Fruit fly (Drosophila melanogaster): ENCODE data around the gene Akap200.
A peak's percentile ranks its signal among the peaks of the same experiment; 100 is the strongest.

Akap200 gene

DNA sequence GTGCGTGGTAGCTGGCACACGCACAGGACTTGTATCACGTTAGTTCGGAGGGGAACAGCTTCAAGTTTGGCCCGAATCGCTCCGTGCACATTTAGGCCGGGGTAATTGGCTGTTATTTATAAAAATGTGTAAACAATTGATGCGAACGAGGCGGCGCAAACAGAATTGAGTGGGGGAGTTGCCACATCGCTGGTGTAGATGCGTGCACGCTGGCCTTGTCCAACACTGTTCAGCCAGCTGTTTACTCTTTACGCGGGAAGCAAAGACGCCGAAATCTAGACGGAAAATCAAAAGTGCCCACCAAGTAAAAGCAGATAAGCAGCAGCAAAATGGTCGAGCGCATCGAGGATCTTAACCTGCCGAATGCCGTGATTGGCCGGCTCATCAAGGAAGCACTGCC, 21.7 kb downstream of the Akap200 start, which contains the start of the genes D12 and Chrac-14 (continued):
- TF ChIP-seq Dref (GFP tag; IDR thresholded peaks at IDR 0.05) = 0 out of 2 replicates have a peak, but pooled peaks have one; percentile 15
- no peak for TF ChIP-seq CG12391 (tag; optimal IDR thresholded peaks at IDR 0.05)
- no peak for TF ChIP-seq Trl (optimal IDR thresholded peaks at IDR 0.05)
- TF ChIP-seq Trl (GFP tag; optimal IDR thresholded peaks at IDR 0.05) = no peak
- peak; percentile 45 for TF ChIP-seq YL-1 (GFP tag; optimal IDR thresholded peaks at IDR 0.05)
- TF ChIP-seq stwl (tag; optimal IDR thresholded peaks at IDR 0.05) = peak; percentile 68
- peak; percentile 65 for TF ChIP-seq CG1603 (tag; optimal IDR thresholded peaks at IDR 0.05)
- peak; percentile 49 for TF ChIP-seq trem (tag; optimal IDR thresholded peaks at IDR 0.05)
- no peak for TF ChIP-seq slp2 (GFP tag; optimal IDR thresholded peaks at IDR 0.05)
- peak; percentile 0 for TF ChIP-seq CG4282 (GFP tag; optimal IDR thresholded peaks at IDR 0.05)
- TF ChIP-seq sd (tag; optimal IDR thresholded peaks at IDR 0.05) = no peak
- TF ChIP-seq CG13775 (GFP tag; optimal IDR thresholded peaks at IDR 0.05) = no peak
- peak; percentile 92 for TF ChIP-seq CG3995 (GFP tag; optimal IDR thresholded peaks at IDR 0.05)
- 0 out of 4 replicates have a peak, but pooled peaks have one; percentile 10 for TF ChIP-seq chinmo (GFP tag; IDR thresholded peaks at IDR 0.05; ENCODE audit: partially characterized antibody)
- no peak for TF ChIP-seq CG11093 (GFP tag; IDR thresholded peaks at IDR 0.05)
- peak; percentile 2 for TF ChIP-seq her (GFP tag; optimal IDR thresholded peaks at IDR 0.05)
- no peak for TF ChIP-seq gcm2 (GFP tag; optimal IDR thresholded peaks at IDR 0.05)
- no peak for TF ChIP-seq CG3065 (GFP tag; optimal IDR thresholded peaks at IDR 0.05)
- TF ChIP-seq vvl (GFP tag; IDR thresholded peaks at IDR 0.05) = 0 out of 2 replicates have a peak, but pooled peaks have one; percentile 17
- no peak for TF ChIP-seq CG6254 (GFP tag; optimal IDR thresholded peaks at IDR 0.05)
- TF ChIP-seq fd64A (GFP tag; optimal IDR thresholded peaks at IDR 0.05) = no peak
- no peak for TF ChIP-seq CG16813 (GFP tag; IDR thresholded peaks at IDR 0.05; ENCODE audit: partially characterized antibody)
- peak; percentile 16 for TF ChIP-seq Bdp1 (GFP tag; optimal IDR thresholded peaks at IDR 0.05)
- TF ChIP-seq MBD-R2 (GFP tag; IDR thresholded peaks at IDR 0.05) = peak; percentile 98
- no peak for TF ChIP-seq sens-2 (GFP tag; IDR thresholded peaks at IDR 0.05)
- no peak for TF ChIP-seq Dip2 (GFP tag; IDR thresholded peaks at IDR 0.05)
- TF ChIP-seq tup (GFP tag; optimal IDR thresholded peaks at IDR 0.05) = no peak
- no peak for TF ChIP-seq dati (GFP tag; IDR thresholded peaks at IDR 0.05)
- TF ChIP-seq CG3281 (GFP tag; optimal IDR thresholded peaks at IDR 0.05) = no peak
- TF ChIP-seq usp (GFP tag; optimal IDR thresholded peaks at IDR 0.05) = no peak
- peak; percentile 13 for TF ChIP-seq lilli (GFP tag; optimal IDR thresholded peaks at IDR 0.05)
- no peak for TF ChIP-seq CG4424 (GFP tag; optimal IDR thresholded peaks at IDR 0.05)
- TF ChIP-seq CG4617 (GFP tag; optimal IDR thresholded peaks at IDR 0.05; ENCODE audit: borderline replicate concordance) = peak; percentile 51
- TF ChIP-seq CG13287 (GFP tag; IDR thresholded peaks at IDR 0.05; ENCODE audit: partially characterized antibody) = 0 out of 2 replicates have a peak, but pooled peaks have one; percentile 33
- TF ChIP-seq Xbp1 (GFP tag; optimal IDR thresholded peaks at IDR 0.05) = peak; percentile 23
- peak; percentile 37; the same call in 1 of the 2 replicates for TF ChIP-seq slbo (GFP tag; IDR thresholded peaks at IDR 0.05)
- peak; percentile 56; the same call in 1 of the 3 replicates for TF ChIP-seq ken (GFP tag; IDR thresholded peaks at IDR 0.05)
- TF ChIP-seq E2f1 (GFP tag; IDR thresholded peaks at IDR 0.05) = peak; percentile 37; the same call in 1 of the 2 replicates
- peak; percentile 42; the same call in 1 of the 3 replicates for TF ChIP-seq zfh1 (GFP tag; IDR thresholded peaks at IDR 0.05)
- no peak for TF ChIP-seq Spps (tag; optimal IDR thresholded peaks at IDR 0.05)
- TF ChIP-seq sisA (GFP tag; IDR thresholded peaks at IDR 0.05) = peak; percentile 13; the same call in 1 of the 2 replicates
- TF ChIP-seq ara (GFP tag; IDR thresholded peaks at IDR 0.05) = no peak
- no peak for TF ChIP-seq CG16779 (GFP tag; IDR thresholded peaks at IDR 0.05)
- TF ChIP-seq Tbp (GFP tag; optimal IDR thresholded peaks at IDR 0.05) = no peak
- peak; percentile 9 for TF ChIP-seq CG17829 (tag; optimal IDR thresholded peaks at IDR 0.05)
- no peak for TF ChIP-seq br (optimal IDR thresholded peaks at IDR 0.05)
- TF ChIP-seq fu2 (GFP tag; optimal IDR thresholded peaks at IDR 0.05) = peak; percentile 18
- no peak for TF ChIP-seq CG10431 (GFP tag; optimal IDR thresholded peaks at IDR 0.05)
- no peak for TF ChIP-seq CG2116 (GFP tag; optimal IDR thresholded peaks at IDR 0.05)
- peak; percentile 42 for TF ChIP-seq CG15514 (GFP tag; optimal IDR thresholded peaks at IDR 0.05)
- peak; percentile 12 for TF ChIP-seq Ets97D (GFP tag; optimal IDR thresholded peaks at IDR 0.05)
- peak; percentile 70 for TF ChIP-seq Dp (GFP tag; optimal IDR thresholded peaks at IDR 0.05)

All from whole organism, embryonic.